Worm (Caenorhabditis elegans) whole organism, midembryonic: ENCODE data around the gene cdh-12.
A peak's percentile ranks its signal among the peaks of the same experiment; 100 is the strongest.

Experiments
- T22C8.4 ChIP-seq: fragments of 200-800 bp; sonication (Bioruptor generic); IDR thresholded peaks from 2 replicates; pipeline ENCODE4 v1.3.6; 2022; ENCODE audit warnings: missing genetic modification characterization, missing compliant biosample characterization
- cog-1 ChIP-seq: sonication (generic microtip); optimal IDR thresholded peaks from 2 replicates; lab custom pipeline; 2016; ENCODE audit warnings: missing genetic modification characterization, missing compliant biosample characterization
- flt-1 ChIP-seq: fragments of 200-800 bp; sonication (Bioruptor generic); IDR thresholded peaks from 2 replicates; pipeline ENCODE4 v1.3.6; 2022; ENCODE audit warnings: missing genetic modification characterization, missing compliant biosample characterization
- klf-2 ChIP-seq: fragments of 200-800 bp; sonication (Bioruptor generic); conservative IDR thresholded peaks from 2 replicates; pipeline ENCODE4 v1.3.6; 2022; ENCODE audit warnings: missing genetic modification reagents, missing genetic modification characterization, missing compliant biosample characterization
- med-1 ChIP-seq: sonication (generic microtip); optimal IDR thresholded peaks from 2 replicates; lab custom pipeline; 2017; ENCODE audit warnings: missing genetic modification characterization, mild to moderate bottlenecking, missing compliant biosample characterization, antibody characterized with exemption, missing genetic modification reagents; ENCODE audit not compliant: insufficient read depth
- ref-1 ChIP-seq: fragments of 200-800 bp; sonication (Bioruptor generic); conservative IDR thresholded peaks from 2 replicates; pipeline ENCODE4 v1.3.6; 2022; ENCODE audit warnings: missing genetic modification reagents, missing genetic modification characterization, missing compliant biosample characterization
- tab-1 ChIP-seq: fragments of 200-800 bp; sonication (Bioruptor generic); IDR thresholded peaks from 2 replicates; pipeline ENCODE4 v1.3.6; 2022; ENCODE audit warnings: missing genetic modification characterization, missing compliant biosample characterization
- ztf-23 ChIP-seq: fragments of 200-800 bp; sonication (Bioruptor generic); IDR thresholded peaks from 2 replicates; pipeline ENCODE4 v1.3.6; 2022; ENCODE audit warnings: missing genetic modification reagents, missing genetic modification characterization, missing compliant biosample characterization
- ztf-29 ChIP-seq: fragments of 200-800 bp; sonication (Bioruptor generic); IDR thresholded peaks from 2 replicates; pipeline ENCODE4 v1.3.6; 2022; ENCODE audit warnings: missing genetic modification reagents, missing genetic modification characterization, missing compliant biosample characterization

Gene cdh-12

ce11 chrIII:1176080-1176608, 24.3 kb downstream of the cdh-12 start, which contains the start of gene eak-3:
Gene eak-3 (minus strand): TSS chrIII:1176558.
- no peak for TF ChIP-seq klf-2 (GFP tag; lab: Robert Waterston, UW)
- no peak for TF ChIP-seq T22C8.4 (GFP tag; lab: Robert Waterston, UW)
- no peak for TF ChIP-seq cog-1 (tag; lab: Kevin White, UChicago)
- no peak for TF ChIP-seq tab-1
- TF ChIP-seq ztf-23 (GFP tag; lab: Robert Waterston, UW): no peak
- TF ChIP-seq ztf-29 (GFP tag; lab: Robert Waterston, UW): no peak

DNA sequence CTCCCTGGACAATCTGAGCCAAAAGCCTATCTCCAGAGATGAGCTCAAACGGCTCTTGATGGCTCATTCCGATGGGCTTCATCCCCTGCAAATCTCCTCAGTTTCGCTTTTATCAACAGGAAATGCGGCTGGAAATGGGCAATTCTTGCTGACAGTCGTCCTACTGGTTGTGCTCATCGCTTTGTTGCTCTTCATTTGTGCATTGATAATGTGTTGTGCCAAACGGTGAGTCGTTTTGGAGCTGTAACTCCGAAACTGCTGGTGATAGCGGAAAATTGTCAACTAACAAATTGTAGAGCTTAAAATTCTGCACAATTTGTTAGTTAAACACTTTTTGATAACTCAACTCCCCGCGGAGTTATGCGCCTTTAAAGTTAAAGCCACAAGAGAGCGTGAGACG, 27.2 kb downstream of the cdh-12 start:
- TF ChIP-seq flt-1 (GFP tag; lab: Robert Waterston, UW) (no peak), ztf-29 (GFP tag; lab: Robert Waterston, UW) (no peak)

DNA sequence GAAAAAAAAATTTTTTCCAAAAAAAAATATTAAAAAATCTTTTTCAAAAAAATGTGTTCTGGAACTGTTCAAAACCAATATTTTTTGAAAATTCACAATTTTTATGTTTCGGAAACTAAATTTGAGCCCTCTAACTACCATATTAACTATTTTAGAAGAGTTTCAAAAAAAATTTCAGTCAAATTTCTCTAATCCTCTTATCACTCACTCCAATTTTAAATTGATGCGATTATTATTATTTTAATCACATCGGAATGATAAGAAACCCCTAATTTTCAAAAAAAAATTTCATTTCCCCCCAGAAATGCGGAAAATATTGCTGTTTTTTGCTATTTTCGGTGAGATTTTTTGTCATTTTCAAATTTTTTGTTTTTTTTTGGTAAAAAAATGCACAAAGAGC, 29.9 kb downstream of the cdh-12 start, which contains the start of gene nspg-8:
TSS of gene nspg-8 (plus strand) at position 301 of the 400 bp plus-strand sequence.
- TF ChIP-seq med-1 (GFP tag; lab: Kevin White, UChicago): no peak
- TF ChIP-seq klf-2 (GFP tag; lab: Robert Waterston, UW): no peak

DNA sequence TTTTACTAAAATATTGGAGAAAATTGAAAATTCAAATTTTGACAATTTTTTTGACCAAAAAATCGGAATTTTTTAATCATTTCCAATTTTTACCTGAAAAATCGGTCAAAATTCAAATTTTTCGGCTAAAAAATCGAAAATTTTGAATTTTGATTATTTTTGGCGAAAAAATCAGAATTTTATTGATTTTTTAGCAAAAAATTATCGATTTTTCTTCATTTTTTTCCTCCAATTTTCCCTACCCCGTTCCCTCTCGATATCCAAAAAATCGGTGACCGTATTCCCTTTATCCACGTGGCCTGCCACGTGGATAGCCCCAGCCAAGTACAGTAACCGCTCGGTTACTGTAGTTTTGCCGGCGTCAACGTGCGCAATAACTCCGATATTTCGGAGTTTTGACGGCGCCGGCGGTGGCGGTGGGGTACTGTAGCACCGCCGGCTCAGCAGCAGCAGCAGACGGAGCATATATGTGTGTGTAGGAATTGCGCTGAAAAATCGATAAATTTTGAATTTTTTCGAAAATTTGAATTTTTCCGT, 41.5 kb downstream of the cdh-12 start, which contains the start of gene Y119D3B.14:
TSS of gene Y119D3B.14 (minus strand) at position 487 of the 537 bp plus-strand sequence.
- TF ChIP-seq T22C8.4 (GFP tag; lab: Robert Waterston, UW): peak; percentile 25; the same call in 1 of the 2 replicates
- TF ChIP-seq ztf-23 (GFP tag; lab: Robert Waterston, UW): no peak

DNA sequence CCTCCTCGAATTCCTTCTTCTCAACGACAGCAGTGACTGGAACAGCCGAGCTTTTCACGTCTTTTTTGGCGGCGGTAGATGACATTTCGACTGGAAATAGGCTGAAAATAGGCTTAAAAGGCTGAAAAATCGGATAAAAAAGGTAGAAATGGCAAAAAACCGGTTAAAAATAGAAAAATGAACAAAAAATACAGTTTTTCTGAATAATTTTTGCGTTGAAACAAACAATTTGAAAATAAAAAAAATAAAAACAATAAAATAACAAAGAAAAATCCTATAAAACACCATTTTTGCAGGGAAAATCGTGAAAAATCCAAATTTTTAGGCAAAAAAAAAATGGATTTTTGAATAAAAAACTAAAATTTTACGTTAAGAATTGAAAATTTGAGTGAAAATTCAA, 44.3 kb downstream of the cdh-12 start, which contains the start of gene dss-1:
TSS of gene dss-1 (minus strand) at position 101 of the 400 bp plus-strand sequence.
- TF ChIP-seq tab-1 (no peak), flt-1 (GFP tag; lab: Robert Waterston, UW) (no peak), med-1 (GFP tag; lab: Kevin White, UChicago) (no peak), ref-1 (GFP tag; lab: Robert Waterston, UW) (no peak), ztf-23 (GFP tag; lab: Robert Waterston, UW) (no peak), ztf-29 (GFP tag; lab: Robert Waterston, UW) (no peak), klf-2 (GFP tag; lab: Robert Waterston, UW) (no peak), T22C8.4 (GFP tag; lab: Robert Waterston, UW) (no peak), cog-1 (tag; lab: Kevin White, UChicago) (no peak)

DNA sequence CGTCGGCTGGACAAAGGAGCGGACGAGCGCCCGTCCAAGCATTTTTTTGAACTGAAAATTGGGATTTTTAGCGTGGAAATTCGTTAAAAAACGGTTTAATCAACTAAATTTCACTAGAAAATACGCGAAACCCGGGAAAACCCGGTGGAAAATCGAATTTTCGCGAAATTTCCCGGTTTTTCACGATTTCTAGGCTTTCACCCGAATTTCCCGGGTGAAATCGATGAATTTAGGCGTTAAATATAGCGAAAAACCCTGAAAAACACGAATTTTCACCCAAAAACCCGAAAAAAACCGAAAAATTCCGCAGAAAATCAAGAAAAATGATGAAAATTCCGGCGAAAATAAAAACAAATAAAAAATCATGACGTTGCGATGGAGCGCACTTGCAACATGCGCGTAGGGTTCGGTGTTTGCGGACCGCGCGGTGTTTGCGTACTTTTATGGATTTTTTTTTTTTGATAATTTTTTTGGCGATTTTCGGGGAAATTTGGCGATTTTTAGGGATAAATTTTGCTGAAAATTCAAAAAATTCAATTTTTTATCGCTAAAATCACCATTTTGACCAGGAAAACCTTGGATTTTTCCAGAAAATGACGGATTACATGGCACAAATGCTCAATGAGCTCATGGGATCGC, 50.2 kb downstream of the cdh-12 start, which contains the start of the genes mrpl-45 and Y119D3B.12:
TSS of gene mrpl-45 (minus strand) at position 51 of the 639 bp plus-strand sequence.
TSS of gene Y119D3B.12 (plus strand) at position 589 of the 639 bp plus-strand sequence.
- TF ChIP-seq cog-1 (tag; lab: Kevin White, UChicago) (peak; percentile 63), flt-1 (GFP tag; lab: Robert Waterston, UW) (0 out of 2 replicates have a peak, but pooled peaks have one; percentile 59), ztf-23 (GFP tag; lab: Robert Waterston, UW) (peak; percentile 67; the same call in 1 of the 2 replicates), ref-1 (GFP tag; lab: Robert Waterston, UW) (no peak), T22C8.4 (GFP tag; lab: Robert Waterston, UW) (peak; percentile 37; the same call in 1 of the 2 replicates)

DNA sequence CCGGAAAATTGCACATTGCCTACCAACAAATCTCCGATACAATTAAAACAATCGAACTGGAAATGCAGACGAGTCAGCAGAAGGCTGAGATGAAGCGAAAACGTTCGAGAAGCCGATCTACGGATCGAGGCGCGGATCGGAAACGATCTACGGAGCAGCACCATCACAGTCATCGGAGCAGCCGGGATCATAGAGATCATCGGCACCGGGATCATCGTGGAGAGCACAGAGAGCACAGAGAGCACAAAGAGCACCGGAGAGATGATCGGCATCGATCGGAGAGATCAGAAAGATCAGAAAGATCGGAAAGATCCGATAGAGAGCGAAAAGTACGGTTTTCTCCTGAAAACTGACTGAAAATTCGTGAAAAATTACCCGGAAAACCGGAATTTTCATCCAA, 53.6 kb downstream of the cdh-12 start:
- TF ChIP-seq ztf-23 (GFP tag; lab: Robert Waterston, UW): no peak
- no peak for TF ChIP-seq T22C8.4 (GFP tag; lab: Robert Waterston, UW)
- TF ChIP-seq klf-2 (GFP tag; lab: Robert Waterston, UW): no peak
- TF ChIP-seq flt-1 (GFP tag; lab: Robert Waterston, UW): no peak
- no peak for TF ChIP-seq med-1 (GFP tag; lab: Kevin White, UChicago)
- TF ChIP-seq ref-1 (GFP tag; lab: Robert Waterston, UW): no peak
- TF ChIP-seq ztf-29 (GFP tag; lab: Robert Waterston, UW): no peak
- TF ChIP-seq tab-1: no peak
- TF ChIP-seq cog-1 (tag; lab: Kevin White, UChicago): no peak

- TF ChIP-seq T22C8.4 (GFP tag; lab: Robert Waterston, UW) (peak; percentile 27; the same call in 1 of the 2 replicates), tab-1 (no peak)
Observed at ce11 chrIII:1206331-1206730, 54.5 kb downstream of the cdh-12 start.

DNA sequence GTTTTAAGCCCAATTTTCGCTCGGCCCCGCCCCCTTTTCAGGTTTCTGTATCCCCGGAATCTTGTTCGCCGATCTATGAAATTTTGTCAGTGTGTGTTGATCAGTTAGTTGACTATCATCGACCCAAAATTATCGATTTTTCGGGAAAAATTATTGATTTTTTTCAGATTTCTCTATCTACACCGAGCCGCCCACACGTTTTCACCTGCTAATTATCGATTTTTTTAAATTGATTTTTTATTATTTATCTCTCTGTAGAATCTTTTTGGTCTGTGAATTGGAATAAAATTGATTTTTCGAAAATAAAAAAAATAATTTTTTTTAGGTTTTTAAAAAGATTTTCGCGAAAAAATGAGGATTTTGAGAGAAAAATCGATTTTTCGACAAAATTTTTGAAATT, 55.2 kb downstream of the cdh-12 start:
- TF ChIP-seq T22C8.4 (GFP tag; lab: Robert Waterston, UW) (peak; percentile 82), ztf-29 (GFP tag; lab: Robert Waterston, UW) (no peak), tab-1 (no peak), ref-1 (GFP tag; lab: Robert Waterston, UW) (no peak), ztf-23 (GFP tag; lab: Robert Waterston, UW) (no peak), cog-1 (tag; lab: Kevin White, UChicago) (no peak), med-1 (GFP tag; lab: Kevin White, UChicago) (no peak), klf-2 (GFP tag; lab: Robert Waterston, UW) (no peak), flt-1 (GFP tag; lab: Robert Waterston, UW) (no peak)

DNA sequence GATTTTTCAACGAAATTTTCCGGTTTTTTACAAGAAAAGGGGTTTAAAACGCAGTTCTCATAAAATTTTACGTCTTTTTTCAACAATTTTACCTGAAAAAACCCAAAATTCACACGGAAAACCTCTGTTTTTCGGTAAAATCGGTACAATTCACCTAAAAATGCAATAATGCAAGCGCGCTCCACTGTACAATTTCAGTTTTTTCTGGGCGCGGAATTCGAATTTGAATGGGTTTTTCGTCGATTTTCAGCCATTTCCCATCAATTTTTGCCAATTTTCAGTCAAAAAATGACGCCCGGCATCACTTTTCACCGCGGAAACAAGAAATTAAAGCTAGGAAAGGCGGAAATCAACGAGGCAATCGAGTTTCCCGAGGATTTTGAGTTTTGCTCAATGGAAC, 56.0 kb downstream of the cdh-12 start, which contains the start of gene orc-3:
TSS of gene orc-3 (plus strand) at position 282 of the 400 bp plus-strand sequence.
- TF ChIP-seq cog-1 (tag; lab: Kevin White, UChicago) (no peak), ztf-23 (GFP tag; lab: Robert Waterston, UW) (no peak), med-1 (GFP tag; lab: Kevin White, UChicago) (no peak), tab-1 (no peak), ztf-29 (GFP tag; lab: Robert Waterston, UW) (no peak), klf-2 (GFP tag; lab: Robert Waterston, UW) (no peak), flt-1 (GFP tag; lab: Robert Waterston, UW) (no peak), T22C8.4 (GFP tag; lab: Robert Waterston, UW) (no peak), ref-1 (GFP tag; lab: Robert Waterston, UW) (no peak)
